Worm (Caenorhabditis elegans): ENCODE measurements around the gene kin-33.
"Not testable (repeated sequence)": the region's sequence is repeated elsewhere in the genome, so short reads cannot be mapped to it uniquely, and the experiment has no call there.

Gene kin-33

ce11 chrV:215697-216096 is 18.8 kb downstream of the kin-33 start:
- TF ChIP-seq med-1 (GFP tag; optimal IDR thresholded peaks at IDR 0.05; ENCODE audit: insufficient read depth) (no peak), T22C8.4 (GFP tag; IDR thresholded peaks at IDR 0.05) (no peak), tab-1 (GFP tag; IDR thresholded peaks at IDR 0.05) (no peak), cog-1 (tag; optimal IDR thresholded peaks at IDR 0.05) (no peak), flt-1 (GFP tag; IDR thresholded peaks at IDR 0.05) (no peak), ztf-23 (GFP tag; IDR thresholded peaks at IDR 0.05) (no peak), ztf-29 (GFP tag; IDR thresholded peaks at IDR 0.05) (no peak), klf-2 (GFP tag; conservative IDR thresholded peaks at IDR 0.05) (no peak), ref-1 (GFP tag; conservative IDR thresholded peaks at IDR 0.05) (no peak)

DNA sequence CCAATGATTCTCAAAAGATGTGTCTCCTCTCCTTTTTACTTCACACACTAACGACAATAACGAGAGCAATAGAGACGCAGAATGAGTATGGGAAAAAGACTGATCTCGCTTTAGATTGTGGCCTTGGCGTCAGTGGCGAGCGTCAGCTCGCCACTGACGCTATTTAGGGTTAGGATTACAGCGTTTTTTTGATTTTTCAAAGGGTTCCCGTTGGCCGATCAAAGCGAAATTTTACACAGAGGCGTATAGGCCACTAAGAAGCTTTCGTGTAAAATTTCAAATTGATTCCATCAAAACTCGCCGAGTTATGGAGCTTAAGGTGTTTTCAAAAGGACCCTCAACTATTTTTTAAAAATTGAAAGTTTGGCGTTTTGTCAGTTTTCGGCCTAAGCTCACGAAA is 21.8 kb downstream of the kin-33 start, which contains the start of gene DC2.5:
DC2.5 (minus strand) TSS at position 101 of the 400 bp plus-strand sequence.
- not testable (repeated sequence) for TF ChIP-seq ref-1 (GFP tag; conservative IDR thresholded peaks at IDR 0.05); ztf-29 (GFP tag; IDR thresholded peaks at IDR 0.05); med-1 (GFP tag; optimal IDR thresholded peaks at IDR 0.05; ENCODE audit: insufficient read depth)

ce11 chrV:211388-212168 is 22.9 kb downstream of the kin-33 start:
- TF ChIP-seq T22C8.4 (GFP tag; IDR thresholded peaks at IDR 0.05) (no peak), med-1 (GFP tag; optimal IDR thresholded peaks at IDR 0.05; ENCODE audit: insufficient read depth) (no peak), ztf-23 (GFP tag; IDR thresholded peaks at IDR 0.05) (no peak), tab-1 (GFP tag; IDR thresholded peaks at IDR 0.05) (no peak), flt-1 (GFP tag; IDR thresholded peaks at IDR 0.05) (no peak), ztf-29 (GFP tag; IDR thresholded peaks at IDR 0.05) (no peak), cog-1 (tag; optimal IDR thresholded peaks at IDR 0.05) (no peak), ref-1 (GFP tag; conservative IDR thresholded peaks at IDR 0.05) (no peak), klf-2 (GFP tag; conservative IDR thresholded peaks at IDR 0.05) (no peak)

DNA sequence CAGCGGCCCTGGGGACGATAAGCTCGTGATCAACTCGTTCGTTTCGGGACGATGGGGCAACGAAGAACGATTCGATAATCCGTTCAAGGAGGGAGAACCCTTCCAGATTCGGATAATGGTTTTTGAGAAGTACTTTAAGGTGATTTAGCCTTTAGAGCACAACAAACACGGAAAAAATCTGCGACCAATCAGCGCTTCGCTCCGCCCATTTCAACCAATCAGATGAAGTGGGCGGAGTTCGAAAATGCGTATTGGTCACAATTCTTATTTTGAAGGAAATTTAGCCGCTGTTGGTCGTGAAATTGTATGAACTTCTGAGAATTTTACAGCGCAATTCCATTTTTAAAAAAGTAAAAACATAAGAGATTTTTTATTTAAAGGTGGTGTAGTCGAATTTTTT is 27.7 kb downstream of the kin-33 start:
- no peak for TF ChIP-seq ref-1 (GFP tag; conservative IDR thresholded peaks at IDR 0.05)
- TF ChIP-seq med-1 (GFP tag; optimal IDR thresholded peaks at IDR 0.05; ENCODE audit: insufficient read depth) = no peak
- TF ChIP-seq cog-1 (tag; optimal IDR thresholded peaks at IDR 0.05) = no peak
- no peak for TF ChIP-seq tab-1 (GFP tag; IDR thresholded peaks at IDR 0.05)
- no peak for TF ChIP-seq T22C8.4 (GFP tag; IDR thresholded peaks at IDR 0.05)
- no peak for TF ChIP-seq klf-2 (GFP tag; conservative IDR thresholded peaks at IDR 0.05)
- no peak for TF ChIP-seq flt-1 (GFP tag; IDR thresholded peaks at IDR 0.05)
- no peak for TF ChIP-seq ztf-23 (GFP tag; IDR thresholded peaks at IDR 0.05)
- no peak for TF ChIP-seq ztf-29 (GFP tag; IDR thresholded peaks at IDR 0.05)

ce11 chrV:203855-204432 is 30.5 kb downstream of the kin-33 start, which contains the start of gene lec-12:
TSS of gene lec-12 (plus strand) at chrV:204382.
- no peak for TF ChIP-seq tab-1 (GFP tag; IDR thresholded peaks at IDR 0.05)

ce11 chrV:201300-201699 is 33.2 kb downstream of the kin-33 start, which contains the start of gene trpp-1:
TSS of gene trpp-1 (plus strand) at chrV:201600.
- TF ChIP-seq tab-1 (GFP tag; IDR thresholded peaks at IDR 0.05) = no peak
- no peak for TF ChIP-seq T22C8.4 (GFP tag; IDR thresholded peaks at IDR 0.05)
- TF ChIP-seq ztf-23 (GFP tag; IDR thresholded peaks at IDR 0.05) = no peak
- TF ChIP-seq cog-1 (tag; optimal IDR thresholded peaks at IDR 0.05) = no peak
- no peak for TF ChIP-seq klf-2 (GFP tag; conservative IDR thresholded peaks at IDR 0.05)
- TF ChIP-seq ref-1 (GFP tag; conservative IDR thresholded peaks at IDR 0.05) = no peak
- no peak for TF ChIP-seq med-1 (GFP tag; optimal IDR thresholded peaks at IDR 0.05; ENCODE audit: insufficient read depth)
- no peak for TF ChIP-seq flt-1 (GFP tag; IDR thresholded peaks at IDR 0.05)
- no peak for TF ChIP-seq ztf-29 (GFP tag; IDR thresholded peaks at IDR 0.05)

- no peak for TF ChIP-seq tab-1 (GFP tag; IDR thresholded peaks at IDR 0.05)
- no peak for TF ChIP-seq med-1 (GFP tag; optimal IDR thresholded peaks at IDR 0.05; ENCODE audit: insufficient read depth)
- no peak for TF ChIP-seq ztf-29 (GFP tag; IDR thresholded peaks at IDR 0.05)
- TF ChIP-seq ztf-23 (GFP tag; IDR thresholded peaks at IDR 0.05) = no peak
- no peak for TF ChIP-seq flt-1 (GFP tag; IDR thresholded peaks at IDR 0.05)
- no peak for TF ChIP-seq cog-1 (tag; optimal IDR thresholded peaks at IDR 0.05)
- TF ChIP-seq T22C8.4 (GFP tag; IDR thresholded peaks at IDR 0.05) = no peak
- no peak for TF ChIP-seq ref-1 (GFP tag; conservative IDR thresholded peaks at IDR 0.05)
- no peak for TF ChIP-seq klf-2 (GFP tag; conservative IDR thresholded peaks at IDR 0.05)
These were observed 39.7 kb downstream of the kin-33 start for ce11 chrV:194760-195159.

ce11 chrV:189436-189835 is 45.0 kb downstream of the kin-33 start:
- no peak for TF ChIP-seq ztf-29 (GFP tag; IDR thresholded peaks at IDR 0.05)
- TF ChIP-seq tab-1 (GFP tag; IDR thresholded peaks at IDR 0.05) = no peak

- no peak for TF ChIP-seq ztf-29 (GFP tag; IDR thresholded peaks at IDR 0.05)
- no peak for TF ChIP-seq tab-1 (GFP tag; IDR thresholded peaks at IDR 0.05)
- no peak for TF ChIP-seq T22C8.4 (GFP tag; IDR thresholded peaks at IDR 0.05)
- TF ChIP-seq flt-1 (GFP tag; IDR thresholded peaks at IDR 0.05) = no peak
- TF ChIP-seq ref-1 (GFP tag; conservative IDR thresholded peaks at IDR 0.05) = no peak
- TF ChIP-seq cog-1 (tag; optimal IDR thresholded peaks at IDR 0.05) = no peak
- TF ChIP-seq klf-2 (GFP tag; conservative IDR thresholded peaks at IDR 0.05) = no peak
- TF ChIP-seq ztf-23 (GFP tag; IDR thresholded peaks at IDR 0.05) = no peak
- TF ChIP-seq med-1 (GFP tag; optimal IDR thresholded peaks at IDR 0.05; ENCODE audit: insufficient read depth) = no peak
These were observed 48.7 kb downstream of the kin-33 start, which contains the start of gene arid-1 for ce11 chrV:185694-186217. TSS of gene arid-1 (plus strand) at chrV:186167.

DNA sequence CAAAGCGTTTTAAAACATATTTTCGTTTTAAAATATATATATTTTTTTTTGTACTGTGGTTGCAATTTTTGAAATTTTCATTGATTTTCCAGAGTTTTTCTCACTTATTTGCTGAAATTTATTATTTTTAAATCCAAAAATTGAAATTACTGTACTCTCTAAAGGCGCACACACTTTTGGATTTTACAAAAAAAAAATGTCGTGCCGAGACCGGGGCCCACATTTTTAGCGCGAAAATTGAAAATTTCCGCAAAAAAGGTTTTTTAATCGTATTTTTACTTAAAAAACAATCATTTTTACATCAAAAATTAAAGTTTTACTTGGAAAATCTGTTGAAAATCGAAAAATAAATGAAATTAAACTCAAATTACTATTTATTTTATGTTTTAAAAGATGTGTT is 49.3 kb downstream of the kin-33 start:
- no peak for TF ChIP-seq ztf-23 (GFP tag; IDR thresholded peaks at IDR 0.05)
- TF ChIP-seq ref-1 (GFP tag; conservative IDR thresholded peaks at IDR 0.05) = no peak
- no peak for TF ChIP-seq ztf-29 (GFP tag; IDR thresholded peaks at IDR 0.05)
- no peak for TF ChIP-seq T22C8.4 (GFP tag; IDR thresholded peaks at IDR 0.05)
- TF ChIP-seq tab-1 (GFP tag; IDR thresholded peaks at IDR 0.05) = no peak
- no peak for TF ChIP-seq med-1 (GFP tag; optimal IDR thresholded peaks at IDR 0.05; ENCODE audit: insufficient read depth)
- TF ChIP-seq flt-1 (GFP tag; IDR thresholded peaks at IDR 0.05) = no peak
- TF ChIP-seq klf-2 (GFP tag; conservative IDR thresholded peaks at IDR 0.05) = no peak
- TF ChIP-seq cog-1 (tag; optimal IDR thresholded peaks at IDR 0.05) = no peak
